Fruit fly (Drosophila melanogaster): Measurements from ENCODE around the gene CG6793.

Gene CG6793

dm6 chr3L:12081679-12082520 lies 39.7 kb downstream of the CG6793 start, which contains the start of gene Sema5c (continued):
- TF ChIP-seq CG2129 (GFP tag; IDR thresholded peaks at IDR 0.05; ENCODE audit: partially characterized antibody), result no peak
- TF ChIP-seq Stat92E (GFP tag; optimal IDR thresholded peaks at IDR 0.05), result peak in 1 of 3 experiments; percentile 10
- peak; percentile 58 for TF ChIP-seq Aef1 (GFP tag; IDR thresholded peaks at IDR 0.05)
- TF ChIP-seq CG34224 (GFP tag; IDR thresholded peaks at IDR 0.05; ENCODE audit: partially characterized antibody), result 0 out of 3 replicates have a peak, but pooled peaks have one; percentile 36
- TF ChIP-seq CG17802 (tag; optimal IDR thresholded peaks at IDR 0.05), result no peak
- no peak for TF ChIP-seq crc (GFP tag; optimal IDR thresholded peaks at IDR 0.05)
- TF ChIP-seq CG9215 (GFP tag; IDR thresholded peaks at IDR 0.05), result 0 out of 2 replicates have a peak, but pooled peaks have one; percentile 31
- no peak for TF ChIP-seq wdn (GFP tag; IDR thresholded peaks at IDR 0.05)
- TF ChIP-seq HmgD (GFP tag; optimal IDR thresholded peaks at IDR 0.05), result no peak
- TF ChIP-seq tx (GFP tag; optimal IDR thresholded peaks at IDR 0.05), result no peak
- TF ChIP-seq dysf (GFP tag; IDR thresholded peaks at IDR 0.05), result peak; percentile 44
- no peak for TF ChIP-seq NK7.1 (GFP tag; optimal IDR thresholded peaks at IDR 0.05)
- TF ChIP-seq hbn (GFP tag; IDR thresholded peaks at IDR 0.05; ENCODE audit: partially characterized antibody), result 0 out of 2 replicates have a peak, but pooled peaks have one; percentile 16
- peak; percentile 83 for TF ChIP-seq CG15696 (tag; optimal IDR thresholded peaks at IDR 0.05)
- TF ChIP-seq vnd (GFP tag; IDR thresholded peaks at IDR 0.05; ENCODE audit: partially characterized antibody), result 0 out of 3 replicates have a peak, but pooled peaks have one; percentile 10
- peak; percentile 84 for TF ChIP-seq Ets65A (GFP tag)
- peak; percentile 51 for TF ChIP-seq CG32772 (GFP tag; IDR thresholded peaks at IDR 0.05)
- TF ChIP-seq CG33213 (GFP tag; optimal IDR thresholded peaks at IDR 0.05), result no peak
- TF ChIP-seq Xrp1 (GFP tag; IDR thresholded peaks at IDR 0.05), result peak; percentile 46; the same call in 1 of the 2 replicates
- TF ChIP-seq Atf-2 (GFP tag; optimal IDR thresholded peaks at IDR 0.05), result peak; percentile 33
- TF ChIP-seq CG10959 (GFP tag; IDR thresholded peaks at IDR 0.05), result no peak; the same call in 1 of the 2 replicates
- no peak for TF ChIP-seq ab (GFP tag; optimal IDR thresholded peaks at IDR 0.05)
- TF ChIP-seq jing (GFP tag; optimal IDR thresholded peaks at IDR 0.05), result no peak
- TF ChIP-seq Nf-YB (GFP tag; optimal IDR thresholded peaks at IDR 0.05), result peak; percentile 70
- no peak; the same call in 1 of the 2 replicates for TF ChIP-seq stc (GFP tag; IDR thresholded peaks at IDR 0.05)
- no peak for TF ChIP-seq Hr39 (optimal IDR thresholded peaks at IDR 0.05)
- TF ChIP-seq CG10543 (GFP tag; optimal IDR thresholded peaks at IDR 0.05), result peak; percentile 25
- peak; percentile 72 for TF ChIP-seq CG10267 (tag; optimal IDR thresholded peaks at IDR 0.05)
- peak; percentile 83 for TF ChIP-seq CG10979 (tag; optimal IDR thresholded peaks at IDR 0.05)
- peak; percentile 40; the same call in 1 of the 2 replicates for TF ChIP-seq ttk (GFP tag; IDR thresholded peaks at IDR 0.05)
- TF ChIP-seq CG12942 (GFP tag; optimal IDR thresholded peaks at IDR 0.05), result peak; percentile 26
- TF ChIP-seq bsh (GFP tag; optimal IDR thresholded peaks at IDR 0.05), result peak; percentile 35 to 62
- TF ChIP-seq caup (GFP tag; optimal IDR thresholded peaks at IDR 0.05; ENCODE audit: severe bottlenecking), result peak; percentile 44
- no peak for TF ChIP-seq eve (GFP tag; optimal IDR thresholded peaks at IDR 0.05)
- TF ChIP-seq CG7839 (tag; optimal IDR thresholded peaks at IDR 0.05), result peak; percentile 77
- peak; percentile 68; the same call in 1 of the 2 replicates for TF ChIP-seq CG4360 (GFP tag; IDR thresholded peaks at IDR 0.05)
- peak; percentile 61 for TF ChIP-seq Asciz (GFP tag; optimal IDR thresholded peaks at IDR 0.05)
- peak; percentile 38 for TF ChIP-seq cwo (GFP tag; optimal IDR thresholded peaks at IDR 0.05)
- no peak; the same call in 1 of the 2 replicates for TF ChIP-seq ara (GFP tag; IDR thresholded peaks at IDR 0.05)
- no peak for TF ChIP-seq CrebB (tag; optimal IDR thresholded peaks at IDR 0.05)
- TF ChIP-seq sr (GFP tag; IDR thresholded peaks at IDR 0.05), result no peak
- peak in 1 of 2 experiments; percentile 12 for TF ChIP-seq tll (GFP tag; optimal IDR thresholded peaks at IDR 0.05)
- TF ChIP-seq CG2202 (tag; optimal IDR thresholded peaks at IDR 0.05), result peak; percentile 4
- TF ChIP-seq nom (GFP tag; optimal IDR thresholded peaks at IDR 0.05), result peak; percentile 48
- TF ChIP-seq CG3163 (GFP tag; optimal IDR thresholded peaks at IDR 0.05), result peak; percentile 88
- no peak for TF ChIP-seq dati (GFP tag; IDR thresholded peaks at IDR 0.05)
- no peak; the same call in 2 of the 3 replicates for TF ChIP-seq gce (GFP tag; IDR thresholded peaks at IDR 0.05)
- TF ChIP-seq slou (GFP tag; optimal IDR thresholded peaks at IDR 0.05), result no peak
